Worm (Caenorhabditis elegans): Measurements from ENCODE around the gene ify-1.

ify-1 gene

ce11 chrII:5055129-5055666, at the start of gene ify-1, which contains the start of gene rpl-22 (continued):
- TF ChIP-seq lin-13 (GFP tag; optimal IDR thresholded peaks at IDR 0.05): peak; percentile 93
- peak; percentile 17 for TF ChIP-seq zag-1 (tag; optimal IDR thresholded peaks at IDR 0.05)
- peak; percentile 92 for TF ChIP-seq lin-14 (GFP tag; optimal IDR thresholded peaks at IDR 0.05)
- TF ChIP-seq snpc-4 (tag; optimal IDR thresholded peaks at IDR 0.05): peak; percentile 93
- peak; percentile 70 for TF ChIP-seq ama-1 (optimal IDR thresholded peaks at IDR 0.05)
- TF ChIP-seq elt-2 (tag; optimal IDR thresholded peaks at IDR 0.05): peak; percentile 99
- peak; percentile 98 for TF ChIP-seq C16A3.4 (tag; optimal IDR thresholded peaks at IDR 0.05)
- no peak for TF ChIP-seq Y116A8C.19 (tag; optimal IDR thresholded peaks at IDR 0.05; ENCODE audit: borderline replicate concordance)
- no peak for TF ChIP-seq C34B4.2 (tag; optimal IDR thresholded peaks at IDR 0.05)
- peak; percentile 89 to 97 (median 94) for TF ChIP-seq ceh-82 (tag; optimal IDR thresholded peaks at IDR 0.05)
- peak; percentile 69 for TF ChIP-seq egl-13 (tag; optimal IDR thresholded peaks at IDR 0.05)
- TF ChIP-seq vab-15 (tag; optimal IDR thresholded peaks at IDR 0.05): peak; percentile 90
- TF ChIP-seq nhr-12 (tag; optimal IDR thresholded peaks at IDR 0.05): no peak
- peak; percentile 88 for TF ChIP-seq ztf-4 (tag; optimal IDR thresholded peaks at IDR 0.05)
- TF ChIP-seq ets-5 (GFP tag; IDR thresholded peaks at IDR 0.05): no peak
- TF ChIP-seq mab-9 (GFP tag; IDR thresholded peaks at IDR 0.05): peak; percentile 53; the same call in 1 of the 2 replicates
- peak; percentile 96 for TF ChIP-seq nhr-85 (tag)
- TF ChIP-seq nhr-19 (GFP tag; conservative IDR thresholded peaks at IDR 0.05): peak; percentile 93
- peak; percentile 96 for TF ChIP-seq nhr-71 (tag; optimal IDR thresholded peaks at IDR 0.05)
- TF ChIP-seq isw-1 (GFP tag; IDR thresholded peaks at IDR 0.05): peak; percentile 93
- peak; percentile 95 for TF ChIP-seq skn-1 (tag; optimal IDR thresholded peaks at IDR 0.05)
- TF ChIP-seq nhr-76 (tag; optimal IDR thresholded peaks at IDR 0.05): no peak
- TF ChIP-seq ceh-8 (GFP tag; optimal IDR thresholded peaks at IDR 0.05): peak; percentile 83
- peak; percentile 93 to 94 (median 94) for TF ChIP-seq dpl-1 (GFP tag; optimal IDR thresholded peaks at IDR 0.05)
- no peak for TF ChIP-seq hlh-17 (GFP tag; optimal IDR thresholded peaks at IDR 0.05; ENCODE audit: borderline replicate concordance)
- peak; percentile 87 for TF ChIP-seq blmp-1 (tag; optimal IDR thresholded peaks at IDR 0.05)
- peak; percentile 96 for TF ChIP-seq rnt-1 (tag; optimal IDR thresholded peaks at IDR 0.05)
- peak; percentile 36 for TF ChIP-seq aha-1 (tag; optimal IDR thresholded peaks at IDR 0.05)
- TF ChIP-seq nhr-11 (tag; optimal IDR thresholded peaks at IDR 0.05): peak; percentile 72
- TF ChIP-seq ceh-88 (GFP tag; IDR thresholded peaks at IDR 0.05): peak; percentile 82
- TF ChIP-seq grh-1 (GFP tag; IDR thresholded peaks at IDR 0.05): peak; percentile 92
- TF ChIP-seq hpl-2 (GFP tag; optimal IDR thresholded peaks at IDR 0.05): peak; percentile 75

- TF ChIP-seq blmp-1 (tag; optimal IDR thresholded peaks at IDR 0.05) (peak; percentile 12), lsy-2 (tag; optimal IDR thresholded peaks at IDR 0.05) (no peak), elt-2 (tag; optimal IDR thresholded peaks at IDR 0.05) (peak; percentile 95), nhr-76 (tag; optimal IDR thresholded peaks at IDR 0.05) (no peak), lin-35 (GFP tag; optimal IDR thresholded peaks at IDR 0.05) (peak in 1 of 2 experiments; percentile 9)
Observed at ce11 chrII:5103784-5104457, 48.9 kb upstream of the ify-1 start, which contains the start of the genes C04G6.11 and mpk-2. Gene C04G6.11 (minus strand): TSS chrII:5103834. Gene mpk-2 (plus strand): TSS chrII:5104118.

DNA sequence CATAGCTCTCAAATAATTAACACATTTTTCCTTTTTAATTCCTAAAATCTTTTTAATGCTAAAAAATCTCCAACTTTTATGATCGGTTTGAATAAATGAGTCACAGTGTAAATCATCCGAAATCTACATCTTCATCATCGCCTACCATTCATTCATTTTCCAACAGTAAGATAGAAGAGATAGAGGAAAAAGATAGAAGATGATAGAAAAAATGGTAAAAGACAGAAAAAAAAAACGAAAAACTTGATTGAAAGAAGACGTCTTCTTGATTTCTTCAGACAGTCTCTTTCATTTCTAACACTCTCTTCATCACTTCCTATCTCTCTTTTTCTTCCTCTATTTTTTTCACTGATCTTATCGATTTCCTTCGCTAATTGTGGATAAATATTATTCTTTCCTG, 48.2 kb upstream of the ify-1 start:
- TF ChIP-seq nhr-85 (tag) (peak; percentile 81), nhr-237 (tag; optimal IDR thresholded peaks at IDR 0.05) (no peak), blmp-1 (tag; optimal IDR thresholded peaks at IDR 0.05) (peak; percentile 48), lin-14 (GFP tag; optimal IDR thresholded peaks at IDR 0.05) (peak; percentile 62), dpl-1 (GFP tag; optimal IDR thresholded peaks at IDR 0.05) (peak in 1 of 3 experiments; percentile 6)

ce11 chrII:5101701-5102100, 46.7 kb upstream of the ify-1 start, which contains the start of the genes idpb-3 and idpb-1:
Gene idpb-3 (minus strand): TSS chrII:5101801.
Gene idpb-1 (plus strand): TSS chrII:5101984.
- no peak for TF ChIP-seq efl-1 (optimal IDR thresholded peaks at IDR 0.05)
- TF ChIP-seq efl-1 (GFP tag; optimal IDR thresholded peaks at IDR 0.05 in 1 of 2): peak in 1 of 2 experiments; percentile 53
- TF ChIP-seq tbx-2 (tag; optimal IDR thresholded peaks at IDR 0.05): no peak
